Fruit fly (Drosophila melanogaster) whole organism, wandering third instar larva: ENCODE results near the gene CG5280.

ENCODE experiments used
- OdsH ChIP-seq: fragments of 200-800 bp; sonication (Bioruptor generic); optimal IDR thresholded peaks from 2 replicates; lab custom pipeline; 2016; ENCODE audit warnings: missing biosample characterization, mild to moderate bottlenecking, missing genetic modification characterization
- psq ChIP-seq: fragments of 200-800 bp; sonication (Bioruptor generic); optimal IDR thresholded peaks from 3 replicates; lab custom pipeline; 2017; ENCODE audit warnings: missing biosample characterization, mild to moderate bottlenecking, missing genetic modification characterization, moderate library complexity
- sage ChIP-seq: fragments of 200-800 bp; sonication (Bioruptor generic); optimal IDR thresholded peaks from 2 replicates; lab custom pipeline; 2016; ENCODE audit warnings: missing biosample characterization, mild to moderate bottlenecking, missing genetic modification characterization

dm6 chr3L:9013745-9014144 lies 23.7 kb upstream of the CG5280 start:
- no peak for TF ChIP-seq sage (GFP tag; lab: Kevin White, UChicago)
- TF ChIP-seq OdsH (GFP tag; lab: Kevin White, UChicago), result no peak
- TF ChIP-seq psq (GFP tag; lab: Kevin White, UChicago), result no peak
